Fruit fly (Drosophila melanogaster) Kc167 (cell line): Measurements from ENCODE around the gene CG43407.

Experiments used
- Myc ChIP-seq: fragments of >200 bp; optimal IDR thresholded peaks from 2 replicates; lab custom pipeline; 2017; ENCODE audit warnings: missing external identifiers
- Sin3A ChIP-seq: fragments of >200 bp; optimal IDR thresholded peaks from 2 replicates; lab custom pipeline; 2018; ENCODE audit warnings: missing external identifiers

dm6 chr3L:19056857-19057324, 3.7 kb upstream of the CG43407 start:
- no peak for TF ChIP-seq Sin3A
- TF ChIP-seq Myc (lab: Kevin White, UChicago), result no peak
